Worm (Caenorhabditis elegans): ENCODE results near the gene D1046.2.
A peak's percentile ranks its signal among the peaks of the same experiment; 100 is the strongest.

DNA sequence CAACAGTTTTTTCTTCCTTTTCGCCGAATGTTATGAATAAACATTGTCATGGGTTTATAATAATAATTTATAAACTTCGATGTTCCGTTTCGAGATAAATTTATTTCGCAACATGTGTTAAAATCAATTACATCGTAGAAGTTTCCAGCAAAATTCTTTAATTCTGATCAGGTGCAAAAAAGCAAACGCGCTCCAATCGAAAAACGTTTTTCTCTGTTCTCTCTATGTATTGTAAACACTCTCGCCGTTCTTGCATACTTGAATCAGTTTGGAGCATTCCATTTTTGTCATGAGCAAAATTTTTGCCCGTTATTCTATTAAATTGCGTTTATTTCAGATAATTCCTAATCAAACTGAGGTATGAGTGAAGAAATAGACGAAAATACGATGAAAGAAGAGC is 32.1 kb downstream of the D1046.2 start, which contains the start of gene rad-54.L2:
- TF ChIP-seq ama-1 (optimal IDR thresholded peaks at IDR 0.05) = no peak
- TF ChIP-seq ama-1 (GFP tag; optimal IDR thresholded peaks at IDR 0.05) = no peak
- no peak for TF ChIP-seq rcor-1 (GFP tag; IDR thresholded peaks at IDR 0.05)
- no peak for TF ChIP-seq sptf-2 (GFP tag; optimal IDR thresholded peaks at IDR 0.05)
- peak; percentile 78 for TF ChIP-seq attf-5 (GFP tag; optimal IDR thresholded peaks at IDR 0.05)
- TF ChIP-seq madf-3 (GFP tag; IDR thresholded peaks at IDR 0.05) = no peak
- TF ChIP-seq B0261.1 (tag; optimal IDR thresholded peaks at IDR 0.05) = no peak
- no peak for TF ChIP-seq zim-3 (tag; optimal IDR thresholded peaks at IDR 0.05)
- TF ChIP-seq dpl-1 (GFP tag; optimal IDR thresholded peaks at IDR 0.05) = no peak
- TF ChIP-seq unc-62 (GFP tag; optimal IDR thresholded peaks at IDR 0.05) = no peak
- TF ChIP-seq Y79H2A.3 (GFP tag; conservative IDR thresholded peaks at IDR 0.05) = no peak
- no peak for TF ChIP-seq cebp-2 (GFP tag; IDR thresholded peaks at IDR 0.05)
- TF ChIP-seq hmg-20 (GFP tag; IDR thresholded peaks at IDR 0.05) = no peak
- no peak for TF ChIP-seq ceh-100 (GFP tag; IDR thresholded peaks at IDR 0.05)
- no peak for TF ChIP-seq sdz-38 (tag; optimal IDR thresholded peaks at IDR 0.05)
